Fruit fly (Drosophila melanogaster): ENCODE data around the gene Zip89B.

Zip89B gene

DNA sequence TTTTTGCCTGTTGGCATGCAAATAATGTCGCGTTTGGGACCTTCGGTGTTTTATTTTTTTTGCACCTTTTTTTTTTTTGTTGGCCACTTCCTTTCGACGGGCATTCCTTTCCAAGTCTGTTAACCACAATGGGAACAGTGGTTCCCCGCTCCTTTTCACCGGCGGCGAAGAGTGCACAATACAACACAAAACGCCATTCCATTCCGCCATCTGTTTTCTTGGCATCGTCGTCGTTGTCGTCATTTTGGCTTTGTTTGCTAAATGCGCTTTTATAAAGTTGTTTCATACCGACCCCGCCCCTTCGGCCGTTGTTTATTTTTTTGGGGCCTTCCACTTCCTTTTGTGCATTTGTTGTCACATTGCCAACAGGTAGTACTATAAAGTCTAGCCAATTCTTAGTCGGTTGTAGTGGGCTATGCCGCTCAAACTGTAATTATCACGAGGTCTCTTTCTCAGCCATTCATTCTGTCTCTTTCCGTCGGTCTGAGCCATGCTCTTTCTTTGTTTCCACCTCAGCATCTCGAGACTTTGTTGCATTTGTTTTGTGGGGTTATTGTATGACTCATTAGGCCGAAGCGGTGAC is 15.2 kb upstream of the Zip89B start:
- no peak for TF ChIP-seq Hr39 (GFP tag; optimal IDR thresholded peaks at IDR 0.05)
- no peak for TF ChIP-seq Sox102F (GFP tag; optimal IDR thresholded peaks at IDR 0.05)
- no peak for TF ChIP-seq acj6 (GFP tag; optimal IDR thresholded peaks at IDR 0.05)
- no peak for TF ChIP-seq CG10669 (GFP tag; optimal IDR thresholded peaks at IDR 0.05)
- TF ChIP-seq spab (GFP tag; optimal IDR thresholded peaks at IDR 0.05), result no peak
- no peak for TF ChIP-seq cyc (GFP tag; optimal IDR thresholded peaks at IDR 0.05)
- peak; percentile 81 for TF ChIP-seq Sox14 (GFP tag; optimal IDR thresholded peaks at IDR 0.05)
- no peak for TF ChIP-seq OdsH (GFP tag; optimal IDR thresholded peaks at IDR 0.05)
- no peak for TF ChIP-seq CG11902 (GFP tag; optimal IDR thresholded peaks at IDR 0.05)
- TF ChIP-seq Eip78C (GFP tag), result peak; percentile 51
- peak; percentile 2 for TF ChIP-seq vri (GFP tag; optimal IDR thresholded peaks at IDR 0.05)

DNA sequence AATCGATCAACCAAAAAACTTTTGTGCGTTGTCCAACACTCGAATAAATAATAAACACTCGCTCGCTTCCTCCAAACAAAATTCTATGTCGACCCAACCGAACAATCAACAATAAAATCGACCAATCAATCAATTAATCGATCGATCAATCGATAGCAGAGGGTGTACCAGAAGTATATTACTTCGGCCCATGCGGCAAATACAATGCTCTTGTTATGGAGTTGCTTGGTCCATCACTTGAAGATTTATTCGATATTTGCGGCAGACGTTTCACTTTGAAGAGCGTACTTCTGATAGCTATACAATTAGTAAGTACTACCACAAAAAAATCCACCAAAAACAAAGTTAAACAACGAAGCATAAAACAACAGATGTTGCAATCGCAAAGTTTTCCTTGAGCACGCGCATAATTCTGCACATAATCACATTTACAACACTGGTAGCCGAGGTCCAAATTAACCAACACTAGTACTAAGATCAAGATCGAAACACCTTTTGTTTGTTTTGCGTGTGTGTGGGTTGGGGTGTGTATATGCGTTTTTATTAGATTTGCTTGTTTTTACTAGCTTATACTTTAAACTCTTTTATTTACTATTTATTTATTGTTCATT is 9.9 kb upstream of the Zip89B start:
- no peak for TF ChIP-seq Sox102F (GFP tag; optimal IDR thresholded peaks at IDR 0.05)
- TF ChIP-seq CG9139 (GFP tag; optimal IDR thresholded peaks at IDR 0.05), result no peak
- TF ChIP-seq CG3919 (GFP tag; optimal IDR thresholded peaks at IDR 0.05), result no peak
- no peak for TF ChIP-seq Eip93F (GFP tag; optimal IDR thresholded peaks at IDR 0.05)

DNA sequence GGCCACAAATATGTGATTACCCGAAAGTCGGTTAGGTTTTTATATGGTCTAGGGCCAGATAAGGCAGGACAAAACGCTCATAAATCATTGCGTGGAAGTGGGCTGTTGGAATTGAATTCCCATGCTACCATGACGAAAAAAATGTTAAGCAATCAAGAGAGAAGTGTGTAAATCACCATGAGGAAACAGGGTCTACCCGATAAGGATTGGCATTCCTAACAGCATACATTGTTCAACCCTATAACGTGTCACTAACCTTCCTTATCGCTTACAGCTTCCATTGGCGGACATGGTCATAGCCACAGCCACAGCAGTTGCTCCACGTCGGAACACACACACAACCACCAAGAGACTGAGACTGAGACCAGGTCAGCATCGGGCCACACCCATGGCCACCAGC is 2.5 kb downstream of the Zip89B start:
- no peak for TF ChIP-seq Sox15 (GFP tag; optimal IDR thresholded peaks at IDR 0.05)
- no peak for TF ChIP-seq Eip93F (GFP tag; optimal IDR thresholded peaks at IDR 0.05)
- no peak for TF ChIP-seq CG11294 (GFP tag; IDR thresholded peaks at IDR 0.05)
- no peak for TF ChIP-seq achi (GFP tag; optimal IDR thresholded peaks at IDR 0.05)
- TF ChIP-seq dsx (GFP tag; optimal IDR thresholded peaks at IDR 0.05; ENCODE audit: poor library complexity, severe bottlenecking), result peak; percentile 19
- no peak for TF ChIP-seq CG6792 (GFP tag; optimal IDR thresholded peaks at IDR 0.05)
- TF ChIP-seq vri (GFP tag; optimal IDR thresholded peaks at IDR 0.05), result no peak
- TF ChIP-seq Hr38 (GFP tag; optimal IDR thresholded peaks at IDR 0.05), result no peak
- TF ChIP-seq Lpt (GFP tag; optimal IDR thresholded peaks at IDR 0.05), result no peak

DNA sequence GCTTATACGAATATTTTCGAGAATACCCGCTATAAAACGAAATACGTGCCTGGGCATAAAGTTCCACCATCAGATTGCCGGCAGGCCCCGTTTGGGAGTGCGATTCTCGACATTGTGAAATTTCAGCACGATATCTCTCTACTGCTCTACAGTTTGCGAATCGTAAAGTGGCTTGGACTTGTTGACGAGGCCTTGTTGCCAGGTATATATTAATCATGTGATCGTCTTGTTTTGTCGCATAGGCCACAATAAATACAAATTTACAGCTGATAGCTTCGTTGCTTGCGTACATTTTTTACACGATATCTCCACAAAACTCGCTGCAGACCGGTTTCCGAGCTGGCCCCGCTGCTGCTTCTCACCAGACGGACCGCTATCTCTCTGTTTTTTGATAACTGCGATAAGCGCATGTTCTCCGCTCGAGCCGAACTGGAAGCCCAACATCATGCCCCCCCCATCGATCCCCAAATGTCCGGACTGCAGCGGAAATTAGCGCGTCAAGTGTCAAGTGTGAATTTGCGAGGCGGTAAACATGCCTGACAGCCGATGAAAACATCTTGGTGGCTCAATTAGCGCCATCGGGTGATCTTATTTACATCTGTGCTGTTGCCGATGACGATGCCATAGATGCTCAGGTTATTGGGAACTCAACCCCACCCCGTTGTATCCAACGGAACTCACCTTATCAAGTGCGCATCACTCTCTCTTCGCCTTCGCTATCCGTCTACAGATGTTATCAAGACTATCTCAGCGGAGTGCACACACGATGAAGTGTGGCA is 3.9 kb downstream of the Zip89B start:
- TF ChIP-seq fd85E (GFP tag; optimal IDR thresholded peaks at IDR 0.05) (no peak), CG7368 (GFP tag; optimal IDR thresholded peaks at IDR 0.05) (peak; percentile 24), Eip78C (GFP tag) (peak; percentile 85), Sox14 (GFP tag; optimal IDR thresholded peaks at IDR 0.05) (no peak), cyc (GFP tag; optimal IDR thresholded peaks at IDR 0.05) (peak; percentile 1), ss (GFP tag; optimal IDR thresholded peaks at IDR 0.05) (peak; percentile 3 to 20), esn (GFP tag; optimal IDR thresholded peaks at IDR 0.05) (peak; percentile 45), vri (GFP tag; optimal IDR thresholded peaks at IDR 0.05) (peak; percentile 17), CG8319 (GFP tag; optimal IDR thresholded peaks at IDR 0.05) (peak; percentile 31), Met (GFP tag; optimal IDR thresholded peaks at IDR 0.05) (peak; percentile 48), CG6854 (GFP tag; optimal IDR thresholded peaks at IDR 0.05) (peak; percentile 61), Lpt (GFP tag; optimal IDR thresholded peaks at IDR 0.05) (peak; percentile 5), CG4318 (GFP tag; optimal IDR thresholded peaks at IDR 0.05) (no peak), Sox15 (GFP tag; optimal IDR thresholded peaks at IDR 0.05) (no peak), CG8119 (GFP tag; IDR thresholded peaks at IDR 0.05) (0 out of 3 replicates have a peak, but pooled peaks have one; percentile 42), svp (GFP tag) (peak; percentile 94), spab (GFP tag; optimal IDR thresholded peaks at IDR 0.05) (no peak), CG6808 (GFP tag; optimal IDR thresholded peaks at IDR 0.05) (peak; percentile 1), Hr39 (GFP tag; optimal IDR thresholded peaks at IDR 0.05) (peak; percentile 22), Sox102F (GFP tag; optimal IDR thresholded peaks at IDR 0.05) (peak; percentile 28), dac (GFP tag; optimal IDR thresholded peaks at IDR 0.05) (no peak), net (GFP tag; optimal IDR thresholded peaks at IDR 0.05) (peak; percentile 10), Ets21C (GFP tag; optimal IDR thresholded peaks at IDR 0.05) (no peak), topi (GFP tag; optimal IDR thresholded peaks at IDR 0.05) (peak; percentile 11), CG31627 (GFP tag; optimal IDR thresholded peaks at IDR 0.05) (peak; percentile 33), Eip75B (GFP tag; optimal IDR thresholded peaks at IDR 0.05) (peak; percentile 11), lz (GFP tag; optimal IDR thresholded peaks at IDR 0.05) (no peak), CG34406 (GFP tag; optimal IDR thresholded peaks at IDR 0.05) (no peak), CG3919 (GFP tag; optimal IDR thresholded peaks at IDR 0.05) (no peak), CG9139 (GFP tag; optimal IDR thresholded peaks at IDR 0.05) (no peak), CG6276 (GFP tag; optimal IDR thresholded peaks at IDR 0.05) (no peak)
